Fruit fly (Drosophila melanogaster): ENCODE measurements around the gene dpr17.
A peak's percentile ranks its signal among the peaks of the same experiment; 100 is the strongest.

Gene dpr17

DNA sequence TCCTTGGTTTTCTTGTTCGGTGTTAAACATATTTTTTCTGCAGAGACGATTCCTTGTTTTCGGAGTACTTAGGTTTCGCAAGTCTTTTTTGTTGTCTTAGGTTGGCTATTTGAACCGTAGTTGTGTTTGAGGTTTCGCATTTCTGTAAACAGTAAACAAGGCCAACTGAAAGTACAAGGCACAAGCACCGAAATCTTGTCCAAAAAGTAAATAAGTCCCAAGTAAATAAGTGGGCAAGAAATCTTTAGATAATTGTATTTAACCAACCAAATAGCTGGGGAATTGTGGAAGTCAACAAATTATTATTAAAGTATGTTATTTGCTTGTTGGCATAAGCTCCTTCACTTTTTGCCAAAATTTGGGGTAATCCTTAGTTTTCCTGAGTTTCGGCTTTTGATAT lies 19.0 kb downstream of the dpr17 start:
- TF ChIP-seq h (GFP tag; optimal IDR thresholded peaks at IDR 0.05) (no peak), CrebA (GFP tag; optimal IDR thresholded peaks at IDR 0.05; ENCODE audit: borderline replicate concordance) (no peak), Rel (GFP tag; optimal IDR thresholded peaks at IDR 0.05) (no peak), Rel (tag; optimal IDR thresholded peaks at IDR 0.05) (no peak)

DNA sequence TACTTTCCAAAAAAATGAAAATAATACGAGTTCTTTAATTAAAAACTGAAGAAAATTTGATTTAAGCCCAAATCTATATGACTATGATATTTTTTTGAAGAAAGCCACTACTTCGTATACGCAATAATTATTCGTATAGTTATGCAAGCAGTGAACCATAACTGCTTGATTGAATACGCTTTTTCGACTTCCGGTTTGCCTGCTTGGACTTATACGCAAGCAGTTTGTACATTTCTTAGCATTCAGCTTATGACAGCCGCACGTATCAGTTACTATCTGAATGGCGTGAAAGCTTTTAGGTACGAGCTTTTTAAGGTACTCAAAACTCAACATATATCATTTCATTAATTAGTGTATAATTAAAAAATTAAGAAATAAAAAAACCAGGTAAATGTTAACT lies 26.5 kb downstream of the dpr17 start:
- TF ChIP-seq woc (GFP tag; optimal IDR thresholded peaks at IDR 0.05) (no peak), OdsH (GFP tag; optimal IDR thresholded peaks at IDR 0.05) (peak; percentile 54), Hr78 (GFP tag; optimal IDR thresholded peaks at IDR 0.05) (no peak), CG9705 (GFP tag; optimal IDR thresholded peaks at IDR 0.05) (peak; percentile 69), brk (GFP tag; optimal IDR thresholded peaks at IDR 0.05) (no peak), fru (GFP tag; optimal IDR thresholded peaks at IDR 0.05) (peak; percentile 66), CrebA (GFP tag; optimal IDR thresholded peaks at IDR 0.05; ENCODE audit: borderline replicate concordance) (no peak), Myc (optimal IDR thresholded peaks at IDR 0.05) (peak; percentile 36), sage (GFP tag; optimal IDR thresholded peaks at IDR 0.05) (no peak), h (GFP tag; optimal IDR thresholded peaks at IDR 0.05) (peak; percentile 70), usp (GFP tag; optimal IDR thresholded peaks at IDR 0.05) (no peak), Sp1 (GFP tag; optimal IDR thresholded peaks at IDR 0.05) (peak; percentile 61), dl (GFP tag; optimal IDR thresholded peaks at IDR 0.05; ENCODE audit: insufficient read depth in 1 of 2, partially characterized antibody in 2 of 2) (peak in 1 of 2 experiments; percentile 25), foxo (GFP tag; optimal IDR thresholded peaks at IDR 0.05) (peak in 1 of 2 experiments; percentile 73), Jra (GFP tag; optimal IDR thresholded peaks at IDR 0.05) (no peak), ey (GFP tag; optimal IDR thresholded peaks at IDR 0.05) (peak; percentile 56), Hnf4 (GFP tag; optimal IDR thresholded peaks at IDR 0.05) (peak; percentile 58), HLH106 (tag; optimal IDR thresholded peaks at IDR 0.05) (peak; percentile 69), Hr83 (GFP tag; optimal IDR thresholded peaks at IDR 0.05; ENCODE audit: poor library complexity, severe bottlenecking) (peak; percentile 75), sv (GFP tag; optimal IDR thresholded peaks at IDR 0.05) (peak; percentile 76), dsf (GFP tag; optimal IDR thresholded peaks at IDR 0.05; ENCODE audit: borderline replicate concordance) (no peak), psq (GFP tag; optimal IDR thresholded peaks at IDR 0.05) (peak; percentile 36), lola (GFP tag; optimal IDR thresholded peaks at IDR 0.05) (no peak), Dif (GFP tag; optimal IDR thresholded peaks at IDR 0.05; ENCODE audit: partially characterized antibody) (peak; percentile 78), Mio (GFP tag; optimal IDR thresholded peaks at IDR 0.05) (no peak), Vsx2 (GFP tag; optimal IDR thresholded peaks at IDR 0.05; ENCODE audit: partially characterized antibody) (peak; percentile 33), rgr (GFP tag; optimal IDR thresholded peaks at IDR 0.05) (peak; percentile 84), Abd-B (GFP tag; optimal IDR thresholded peaks at IDR 0.05) (no peak), Dfd (GFP tag; optimal IDR thresholded peaks at IDR 0.05) (no peak), pan (optimal IDR thresholded peaks at IDR 0.05) (no peak), GATAd (GFP tag; optimal IDR thresholded peaks at IDR 0.05) (no peak), Rel (GFP tag; optimal IDR thresholded peaks at IDR 0.05) (no peak), Rel (tag; optimal IDR thresholded peaks at IDR 0.05) (no peak), tai (GFP tag; optimal IDR thresholded peaks at IDR 0.05) (no peak), dmrt93B (GFP tag; optimal IDR thresholded peaks at IDR 0.05) (peak; percentile 82), br (GFP tag; optimal IDR thresholded peaks at IDR 0.05) (peak; percentile 63), N (GFP tag; optimal IDR thresholded peaks at IDR 0.05) (no peak), CG32264 (GFP tag; optimal IDR thresholded peaks at IDR 0.05) (no peak), jim (GFP tag; optimal IDR thresholded peaks at IDR 0.05) (no peak)

DNA sequence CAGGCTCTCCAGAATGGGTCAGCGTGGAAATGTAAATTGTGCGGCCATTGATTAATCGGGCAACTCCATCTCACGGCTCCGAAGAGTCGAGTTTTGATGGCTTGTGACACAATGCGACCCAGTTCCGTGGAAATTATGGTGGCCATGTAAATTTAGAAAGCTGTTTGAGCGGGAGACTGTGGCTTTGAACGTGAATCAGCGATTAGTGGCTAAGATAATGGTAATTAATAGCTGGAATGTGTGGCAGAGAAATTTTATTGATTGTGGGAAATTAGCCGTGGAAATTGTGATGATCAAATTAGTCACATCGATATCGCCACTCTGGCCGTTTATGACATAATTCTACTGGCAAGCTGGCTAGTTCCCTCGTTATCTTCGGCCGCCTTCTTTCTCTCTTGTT lies 30.2 kb downstream of the dpr17 start:
- no peak for TF ChIP-seq pan (optimal IDR thresholded peaks at IDR 0.05)
- TF ChIP-seq Hr78 (GFP tag; optimal IDR thresholded peaks at IDR 0.05) = no peak
- TF ChIP-seq Rel (GFP tag; optimal IDR thresholded peaks at IDR 0.05) = no peak
- no peak for TF ChIP-seq Rel (tag; optimal IDR thresholded peaks at IDR 0.05)

Data from whole organism, wandering third instar larva.